Worm (Caenorhabditis elegans) whole organism, mixed stage, embryonic: ENCODE measurements around the gene fbxb-57.

Source experiments
- ceh-43 ChIP-seq: fragments of 200-800 bp; sonication (Bioruptor generic); optimal IDR thresholded peaks from 2 replicates; lab custom pipeline; 2018; ENCODE audit warnings: mild to moderate bottlenecking, missing genetic modification characterization, moderate library complexity, missing compliant biosample characterization
- elt-3 ChIP-seq: fragments of 150-350 bp; optimal IDR thresholded peaks from 2 replicates; lab custom pipeline; 2014; ENCODE audit warnings: missing biosample characterization, missing genetic modification characterization
- lin-32 ChIP-seq: fragments of 200-800 bp; sonication (Bioruptor generic); optimal IDR thresholded peaks from 2 replicates; lab custom pipeline; 2018; ENCODE audit warnings: mild to moderate bottlenecking, missing genetic modification characterization, missing compliant biosample characterization
- pha-4 ChIP-seq: fragments of 150-350 bp; optimal IDR thresholded peaks from 2 replicates; lab custom pipeline; 2018; ENCODE audit warnings: missing biosample characterization, missing genetic modification reagents, missing genetic modification characterization
- sptf-1 ChIP-seq: sonication (generic microtip); optimal IDR thresholded peaks from 2 replicates; lab custom pipeline; 2017; ENCODE audit warnings: mild to moderate bottlenecking, missing genetic modification characterization, moderate library complexity, missing compliant biosample characterization
- ztf-11 ChIP-seq: fragments of 150-350 bp; optimal IDR thresholded peaks from 2 replicates; lab custom pipeline; 2014; ENCODE audit warnings: missing biosample characterization, missing genetic modification characterization

DNA sequence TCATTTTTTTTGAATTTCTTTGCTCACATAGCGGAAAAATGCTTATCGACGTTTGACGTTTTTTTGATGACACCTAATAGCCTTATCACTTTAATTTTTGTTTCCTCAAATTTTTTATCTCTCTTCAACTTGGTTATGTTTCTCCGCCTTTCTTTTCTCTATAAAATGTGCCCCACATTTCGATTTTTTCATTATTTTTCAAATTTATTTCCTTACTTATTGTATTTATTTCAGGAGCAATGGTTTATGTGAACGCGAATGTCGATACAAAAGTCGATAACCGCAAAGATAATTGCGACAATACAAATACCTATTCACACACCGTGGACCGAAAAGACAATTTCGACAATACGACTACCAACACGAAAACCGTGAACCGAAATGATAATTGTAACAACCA is 31.8 kb downstream of the fbxb-57 start, which contains the start of gene sdz-6:
- TF ChIP-seq ceh-43 (GFP tag; lab: Kevin White, UChicago) (no peak), ztf-11 (tag; lab: Kevin White, UChicago) (no peak), lin-32 (GFP tag; lab: Kevin White, UChicago) (no peak), elt-3 (tag; lab: Kevin White, UChicago) (no peak), sptf-1 (tag; lab: Kevin White, UChicago) (no peak), pha-4 (tag; lab: Kevin White, UChicago) (no peak)
